Worm (Caenorhabditis elegans): ENCODE data around the gene rab-30.

Gene rab-30

DNA sequence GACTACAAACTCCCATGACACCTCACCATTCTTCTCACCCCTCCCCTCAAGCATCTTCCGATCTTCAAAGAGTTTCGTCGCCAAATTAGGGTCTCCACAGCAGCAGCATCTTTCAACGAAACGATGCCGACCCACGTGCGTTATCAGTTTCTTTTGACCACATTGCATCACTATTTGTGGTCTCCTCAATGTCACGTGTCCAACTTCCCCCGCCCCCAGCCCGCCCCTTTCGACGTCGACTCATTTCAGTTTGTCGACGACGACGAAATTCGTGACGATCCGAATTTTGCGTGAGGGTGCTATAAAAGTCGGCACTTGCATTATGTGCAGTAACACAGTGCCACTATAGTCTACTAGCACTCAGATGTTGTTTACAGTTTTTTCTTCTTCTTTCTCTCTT, 26.2 kb upstream of the rab-30 start (continued):
- TF ChIP-seq Y79H2A.3 (GFP tag; conservative IDR thresholded peaks at IDR 0.05) (no peak), C06A6.2 (GFP tag; conservative IDR thresholded peaks at IDR 0.05) (peak; percentile 74), lin-40 (tag; optimal IDR thresholded peaks at IDR 0.05) (peak; percentile 7), aptf-3 (GFP tag; IDR thresholded peaks at IDR 0.05) (no peak), athp-1 (tag; optimal IDR thresholded peaks at IDR 0.05) (no peak), madf-6 (GFP tag; IDR thresholded peaks at IDR 0.05) (no peak), somi-1 (GFP tag; optimal IDR thresholded peaks at IDR 0.05) (peak; percentile 59), B0336.3 (GFP tag; IDR thresholded peaks at IDR 0.05) (peak; percentile 74), ets-4 (GFP tag; optimal IDR thresholded peaks at IDR 0.05) (peak; percentile 50)

DNA sequence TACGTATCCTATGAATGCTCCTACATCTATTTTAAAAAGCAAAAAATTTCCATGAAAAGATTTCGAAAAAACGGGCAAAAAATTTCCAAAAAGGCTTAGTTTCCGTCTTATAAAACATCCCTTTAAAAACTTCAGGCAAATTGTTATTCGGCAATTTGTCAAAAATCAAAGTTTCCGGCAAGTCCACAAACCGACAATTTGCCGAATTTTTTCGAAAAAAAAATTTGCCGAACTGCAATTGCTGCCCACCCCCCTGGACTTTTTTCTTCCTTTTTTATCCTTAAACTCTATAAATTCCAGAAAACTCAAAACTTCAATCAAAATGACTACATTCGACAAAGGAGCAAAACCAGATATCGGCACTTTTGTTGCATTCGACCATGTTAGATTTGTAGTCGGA, 25.2 kb upstream of the rab-30 start, which contains the start of gene hpd-1:
TSS of gene hpd-1 (plus strand) at position 301 of the 400 bp plus-strand sequence.
- TF ChIP-seq ztf-28 (GFP tag; IDR thresholded peaks at IDR 0.05) (no peak), hrde-1 (tag; optimal IDR thresholded peaks at IDR 0.05; ENCODE audit: borderline replicate concordance) (no peak), B0336.3 (GFP tag; IDR thresholded peaks at IDR 0.05) (no peak; the same call in 1 of the 2 replicates), Y79H2A.3 (GFP tag; conservative IDR thresholded peaks at IDR 0.05) (no peak), Y67H2A.10 (GFP tag; conservative IDR thresholded peaks at IDR 0.05) (no peak), zim-3 (tag; optimal IDR thresholded peaks at IDR 0.05) (no peak), ceh-100 (GFP tag; IDR thresholded peaks at IDR 0.05) (no peak), let-607 (tag; optimal IDR thresholded peaks at IDR 0.05) (no peak), lsy-27 (tag; optimal IDR thresholded peaks at IDR 0.05; ENCODE audit: borderline replicate concordance, insufficient read depth) (no peak), B0035.1 (tag; optimal IDR thresholded peaks at IDR 0.05) (no peak), madf-8 (GFP tag; conservative IDR thresholded peaks at IDR 0.05) (no peak)

DNA sequence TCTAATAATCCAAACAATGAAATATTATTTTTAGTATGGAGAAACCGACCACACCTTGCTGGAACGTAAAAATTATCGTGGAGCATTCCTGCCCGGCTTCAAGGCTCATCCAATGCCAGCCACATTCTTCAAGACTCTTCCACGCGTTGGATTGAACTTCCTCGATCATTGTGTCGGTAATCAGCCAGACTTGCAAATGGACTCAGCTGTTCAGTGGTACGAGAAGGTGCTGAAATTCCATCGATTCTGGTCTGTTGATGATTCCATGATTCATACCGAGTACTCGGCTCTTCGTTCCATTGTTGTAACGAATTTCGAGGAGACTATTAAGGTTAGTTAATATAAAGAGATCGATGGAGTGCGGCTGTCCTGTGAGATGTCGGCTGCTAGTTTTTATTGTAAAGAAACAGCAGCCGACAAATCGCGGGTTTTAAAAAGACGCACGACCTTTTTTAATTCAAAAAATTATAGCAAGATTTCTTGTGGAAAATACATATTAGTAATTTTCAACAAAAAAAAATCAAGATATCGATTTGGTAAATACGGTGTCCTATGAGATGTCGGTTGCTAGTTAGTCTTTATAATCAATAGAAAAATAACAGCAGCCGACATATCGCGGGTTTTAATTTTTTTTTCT, 24.2 kb upstream of the rab-30 start:
- TF ChIP-seq pbrm-1 (GFP tag; IDR thresholded peaks at IDR 0.05) (0 out of 2 replicates have a peak, but pooled peaks have one; percentile 23), nhr-179 (tag; optimal IDR thresholded peaks at IDR 0.05) (no peak), snpc-1.1 (tag; optimal IDR thresholded peaks at IDR 0.05; ENCODE audit: insufficient read depth) (peak; percentile 33), nhr-80 (tag; optimal IDR thresholded peaks at IDR 0.05) (no peak), lsl-1 (GFP tag; optimal IDR thresholded peaks at IDR 0.05) (no peak), Y67H2A.10 (GFP tag; conservative IDR thresholded peaks at IDR 0.05) (no peak), ztf-26 (tag; optimal IDR thresholded peaks at IDR 0.05) (no peak), chd-7 (tag; optimal IDR thresholded peaks at IDR 0.05) (peak; percentile 17), mxl-1 (tag; optimal IDR thresholded peaks at IDR 0.05) (no peak), ztf-28 (GFP tag; IDR thresholded peaks at IDR 0.05) (no peak), ets-4 (GFP tag; optimal IDR thresholded peaks at IDR 0.05) (no peak), F49E8.2 (tag; optimal IDR thresholded peaks at IDR 0.05; ENCODE audit: insufficient read depth) (no peak), let-526 (GFP tag; IDR thresholded peaks at IDR 0.05) (no peak), attf-6 (GFP tag; IDR thresholded peaks at IDR 0.05) (no peak), ama-1 (optimal IDR thresholded peaks at IDR 0.05) (peak; percentile 64), ama-1 (GFP tag; optimal IDR thresholded peaks at IDR 0.05) (no peak), lin-35 (GFP tag; optimal IDR thresholded peaks at IDR 0.05) (no peak), snpc-4 (GFP tag; optimal IDR thresholded peaks at IDR 0.05) (no peak), snpc-4 (tag; optimal IDR thresholded peaks at IDR 0.05) (peak in 2 of 4 experiments; percentile 78 to 86), aptf-2 (GFP tag; conservative IDR thresholded peaks at IDR 0.05) (no peak), athp-1 (tag; optimal IDR thresholded peaks at IDR 0.05) (no peak), ceh-27 (GFP tag; optimal IDR thresholded peaks at IDR 0.05) (no peak), Y53G8AR.9 (GFP tag; conservative IDR thresholded peaks at IDR 0.05) (no peak), attf-5 (GFP tag; optimal IDR thresholded peaks at IDR 0.05) (no peak), C17E4.6 (GFP tag; IDR thresholded peaks at IDR 0.05) (no peak), lin-26 (GFP tag; IDR thresholded peaks at IDR 0.05) (0 out of 2 replicates have a peak, but pooled peaks have one; percentile 47), T07F8.4 (tag; optimal IDR thresholded peaks at IDR 0.05) (no peak), egrh-3 (GFP tag; IDR thresholded peaks at IDR 0.05) (no peak), madf-6 (GFP tag; IDR thresholded peaks at IDR 0.05) (no peak)

Data from whole organism, young adult.